Worm (Caenorhabditis elegans): Measurements from ENCODE around the gene Y54F10BM.6.

Y54F10BM.6 gene

DNA sequence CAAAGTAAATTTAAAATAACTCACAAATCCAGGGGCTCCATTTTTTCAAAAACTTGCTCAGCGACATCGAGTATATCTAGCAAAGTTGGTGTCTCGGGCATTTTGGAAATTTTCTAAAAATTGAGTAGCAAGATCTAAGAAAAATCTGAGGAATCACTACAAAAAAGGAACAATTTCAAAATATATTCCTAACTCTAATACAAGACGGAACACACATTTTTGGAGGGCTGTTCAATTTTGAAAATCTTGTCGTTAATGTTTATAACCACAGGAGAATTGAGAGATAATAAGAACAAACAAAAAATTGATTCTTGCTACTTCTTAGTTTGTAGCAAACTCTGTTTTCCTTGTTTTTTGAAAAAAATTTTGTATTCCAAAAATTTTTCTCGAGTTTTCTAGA lies 30.7 kb upstream of the Y54F10BM.6 start, which contains the start of gene fbxa-47:
Gene fbxa-47 (minus strand): TSS at position 101 of the 400 bp plus-strand sequence.
- TF ChIP-seq nhr-25 (tag; optimal IDR thresholded peaks at IDR 0.05), result no peak
- TF ChIP-seq elt-2 (tag; optimal IDR thresholded peaks at IDR 0.05), result no peak
- TF ChIP-seq ama-1 (optimal IDR thresholded peaks at IDR 0.05), result no peak
- no peak for TF ChIP-seq nhr-28 (tag; optimal IDR thresholded peaks at IDR 0.05)
- TF ChIP-seq snpc-4 (tag; optimal IDR thresholded peaks at IDR 0.05), result no peak
- TF ChIP-seq nhr-11 (tag; optimal IDR thresholded peaks at IDR 0.05), result no peak
- TF ChIP-seq egl-27 (tag; optimal IDR thresholded peaks at IDR 0.05), result no peak

DNA sequence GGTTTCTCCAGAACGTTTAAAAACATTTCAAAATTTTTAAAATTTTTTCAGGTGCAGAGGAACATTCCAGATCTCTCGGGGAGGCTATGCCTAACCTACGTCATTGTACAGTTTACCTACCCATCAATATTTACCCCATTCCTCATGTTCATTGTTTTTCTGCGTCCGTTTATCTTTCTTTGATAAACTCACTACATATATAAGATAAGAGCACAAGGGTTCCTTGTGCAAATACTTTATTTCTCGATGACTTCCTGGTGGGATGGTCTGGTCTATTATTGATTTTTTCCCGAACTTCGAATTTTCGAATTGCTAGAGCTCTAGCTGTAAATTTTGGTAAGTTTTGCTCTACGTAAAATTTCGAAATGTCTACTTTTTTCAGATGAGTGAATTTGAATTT lies 29.6 kb upstream of the Y54F10BM.6 start:
- TF ChIP-seq nhr-76 (tag; optimal IDR thresholded peaks at IDR 0.05), result no peak
- TF ChIP-seq pha-4 (tag; optimal IDR thresholded peaks at IDR 0.05), result peak; percentile 61
- no peak for TF ChIP-seq jun-1 (tag; optimal IDR thresholded peaks at IDR 0.05)
- no peak for TF ChIP-seq snpc-4 (tag; optimal IDR thresholded peaks at IDR 0.05)

DNA sequence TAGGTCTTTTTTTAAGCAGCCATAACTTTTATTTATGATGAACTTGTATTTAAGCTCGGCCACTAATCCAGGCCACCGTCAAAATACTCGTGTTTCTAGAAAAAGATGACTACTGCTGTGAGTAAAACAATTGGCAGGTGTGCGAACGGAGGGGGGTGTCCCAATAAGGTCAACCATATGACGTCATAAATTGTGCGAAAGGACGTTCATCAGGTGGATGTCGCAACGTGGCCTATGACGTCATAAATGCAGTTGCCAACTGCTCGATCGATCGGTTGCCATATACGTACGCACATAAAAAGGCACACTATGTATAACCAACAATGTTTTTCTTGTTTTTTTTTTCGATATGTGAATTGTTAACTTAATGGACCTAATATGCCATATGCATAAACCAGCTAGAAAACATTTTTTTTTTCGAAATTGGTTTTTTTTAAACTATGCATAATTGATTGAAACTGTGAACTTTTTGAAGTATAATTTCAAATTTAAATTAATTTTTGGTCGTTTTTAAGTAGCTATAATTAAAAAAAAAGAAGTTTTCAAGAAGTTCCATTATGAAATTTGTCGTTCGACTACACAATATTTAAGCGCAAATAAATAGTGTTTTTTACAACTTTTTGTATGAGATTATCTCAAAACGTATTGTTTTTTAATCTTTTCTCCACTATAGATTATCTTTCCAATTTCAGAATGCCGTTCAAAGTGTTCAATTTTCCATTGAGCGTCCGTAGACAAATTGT lies 28.7 kb upstream of the Y54F10BM.6 start, which contains the start of gene C39B5.2:
Gene C39B5.2 (plus strand): TSS at position 693 of the 743 bp plus-strand sequence.
- no peak for TF ChIP-seq lin-39 (tag; optimal IDR thresholded peaks at IDR 0.05)
- TF ChIP-seq elt-2 (tag; optimal IDR thresholded peaks at IDR 0.05), result no peak

DNA sequence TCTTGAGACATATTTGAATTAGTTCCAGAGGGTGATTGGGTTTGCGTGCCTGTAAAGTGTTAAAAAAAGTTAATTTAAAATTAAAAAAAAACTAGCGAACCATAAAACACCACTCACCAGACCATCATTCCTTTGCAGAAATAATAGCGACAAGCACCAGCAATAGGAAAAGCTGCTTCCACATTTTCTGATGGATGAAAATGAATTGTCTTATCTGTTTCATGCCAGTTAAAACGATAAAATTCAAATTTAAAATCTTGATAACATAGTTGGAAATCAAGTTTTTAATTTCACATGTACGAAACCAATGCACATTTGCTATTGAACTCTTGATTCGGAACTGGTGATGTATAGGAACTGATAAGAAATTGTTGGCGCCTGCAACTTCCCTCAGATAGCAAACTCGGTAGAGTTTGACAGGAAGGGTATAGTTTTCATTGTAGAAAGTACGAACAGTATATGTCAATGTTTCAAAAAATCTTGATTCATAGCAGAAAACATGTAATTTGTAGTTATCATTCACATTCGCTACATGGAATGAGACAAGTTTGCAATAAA lies 23.4 kb upstream of the Y54F10BM.6 start, which contains the start of gene C39B5.10:
Gene C39B5.10 (minus strand): TSS at position 51 of the 558 bp plus-strand sequence.
- peak; percentile 79 for TF ChIP-seq pqm-1 (tag; optimal IDR thresholded peaks at IDR 0.05)
- TF ChIP-seq jun-1 (tag; optimal IDR thresholded peaks at IDR 0.05), result peak; percentile 35
- no peak for TF ChIP-seq ztf-4 (tag; optimal IDR thresholded peaks at IDR 0.05)
- no peak for TF ChIP-seq nhr-28 (tag; optimal IDR thresholded peaks at IDR 0.05)
- TF ChIP-seq nhr-67 (tag; optimal IDR thresholded peaks at IDR 0.05), result no peak
- TF ChIP-seq elt-2 (tag; optimal IDR thresholded peaks at IDR 0.05), result peak; percentile 93
- no peak for TF ChIP-seq ZK546.5 (tag; optimal IDR thresholded peaks at IDR 0.05)

DNA sequence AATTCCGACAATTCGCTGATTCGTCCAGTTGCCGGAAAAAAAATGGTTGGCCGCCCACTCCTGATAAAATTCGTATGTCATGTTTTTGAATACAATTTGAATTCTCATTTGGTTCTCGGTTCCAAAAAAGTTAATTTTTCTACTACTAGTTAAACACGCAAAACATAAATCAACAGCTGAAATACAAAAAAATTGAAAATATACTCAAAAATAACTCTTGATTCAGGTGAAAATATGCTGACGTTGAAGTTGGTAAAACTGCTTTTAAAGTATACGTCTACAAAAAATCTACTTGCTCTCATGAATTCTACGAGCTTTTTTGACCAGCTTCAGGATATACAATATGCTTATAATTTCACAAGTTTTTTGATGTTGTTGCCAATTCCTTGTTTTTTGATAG lies 22.6 kb upstream of the Y54F10BM.6 start, which contains the start of gene srz-56:
Gene srz-56 (plus strand): TSS at position 301 of the 400 bp plus-strand sequence.
- TF ChIP-seq unc-62 (GFP tag; optimal IDR thresholded peaks at IDR 0.05), result no peak
- TF ChIP-seq aly-2 (tag; optimal IDR thresholded peaks at IDR 0.05), result no peak
- TF ChIP-seq lsy-12 (tag; optimal IDR thresholded peaks at IDR 0.05), result no peak
- TF ChIP-seq nhr-11 (tag; optimal IDR thresholded peaks at IDR 0.05), result no peak

DNA sequence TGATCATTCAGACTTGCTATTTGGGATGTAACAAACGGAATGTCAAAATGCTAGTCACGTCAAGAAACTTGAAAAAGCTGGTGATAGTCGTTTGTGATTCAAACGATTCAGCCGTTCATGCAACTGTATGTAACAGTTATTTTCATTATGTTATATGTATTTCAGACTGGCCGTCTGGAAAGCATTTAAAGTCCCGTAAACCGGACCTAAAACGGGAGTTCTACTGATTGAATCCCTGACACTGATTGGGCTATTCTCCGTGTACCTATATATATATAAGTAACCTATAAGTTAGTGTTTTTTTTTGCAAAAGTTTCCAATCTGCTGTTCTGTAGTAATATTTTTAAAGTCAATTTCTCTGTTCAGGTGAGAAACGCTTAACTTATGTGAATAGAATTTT lies 19.4 kb upstream of the Y54F10BM.6 start:
- TF ChIP-seq pqm-1 (tag; optimal IDR thresholded peaks at IDR 0.05) (no peak), lin-15B (tag; optimal IDR thresholded peaks at IDR 0.05) (no peak), nhr-76 (tag; optimal IDR thresholded peaks at IDR 0.05) (no peak), egl-27 (tag; optimal IDR thresholded peaks at IDR 0.05) (no peak), unc-62 (GFP tag; optimal IDR thresholded peaks at IDR 0.05) (no peak), ceh-9 (tag; optimal IDR thresholded peaks at IDR 0.05) (no peak), nhr-28 (tag; optimal IDR thresholded peaks at IDR 0.05) (no peak)

DNA sequence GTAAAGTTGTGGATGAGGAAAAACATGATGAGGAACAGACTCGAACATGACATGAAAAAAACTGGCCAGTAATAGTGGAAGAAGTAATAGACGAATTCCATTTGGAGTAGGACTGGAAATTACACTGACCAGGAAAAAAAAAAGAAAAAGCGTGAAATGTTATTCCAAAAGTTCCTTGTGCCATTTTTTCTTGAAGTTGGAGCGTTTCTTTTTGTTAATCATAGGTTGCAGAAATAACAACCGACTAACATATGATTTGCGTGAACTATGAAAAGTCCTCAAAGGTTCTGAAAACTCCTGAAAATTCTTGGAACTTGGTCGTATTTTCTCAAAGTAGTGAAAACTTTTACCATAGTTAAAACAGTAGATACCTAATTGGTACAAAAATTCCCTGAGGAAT lies 17.3 kb upstream of the Y54F10BM.6 start, which contains the start of gene srd-67:
Gene srd-67 (minus strand): TSS at position 101 of the 400 bp plus-strand sequence.
- TF ChIP-seq pqm-1 (tag; optimal IDR thresholded peaks at IDR 0.05), result no peak

DNA sequence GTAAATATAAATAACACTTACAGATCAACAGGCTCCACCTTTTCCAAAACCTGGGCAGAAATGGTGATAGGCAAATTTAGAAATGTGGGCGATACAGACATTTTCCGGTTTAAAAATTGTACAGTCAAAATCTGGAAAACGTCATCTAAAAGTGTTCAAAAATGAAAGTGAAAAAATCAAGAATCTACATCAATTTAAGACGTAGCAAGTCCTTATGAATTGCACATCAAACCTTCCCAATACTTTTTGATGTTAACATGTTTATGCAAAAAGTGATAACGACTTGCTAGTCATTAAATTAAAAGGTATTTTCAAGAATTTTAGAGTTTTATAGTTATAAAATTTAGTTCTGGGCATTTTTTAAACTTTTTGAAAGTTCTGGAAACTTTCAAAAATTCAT lies 11.7 kb upstream of the Y54F10BM.6 start, which contains the start of gene fbxa-7:
Gene fbxa-7 (minus strand): TSS at position 101 of the 400 bp plus-strand sequence.
- no peak for TF ChIP-seq unc-62 (GFP tag; optimal IDR thresholded peaks at IDR 0.05)
- no peak for TF ChIP-seq nhr-237 (tag; optimal IDR thresholded peaks at IDR 0.05)
- no peak for TF ChIP-seq nhr-12 (tag; optimal IDR thresholded peaks at IDR 0.05)
- no peak for TF ChIP-seq nhr-28 (tag; optimal IDR thresholded peaks at IDR 0.05)
- TF ChIP-seq R02D3.7 (tag; optimal IDR thresholded peaks at IDR 0.05), result no peak
- TF ChIP-seq elt-2 (tag; optimal IDR thresholded peaks at IDR 0.05), result no peak
- no peak for TF ChIP-seq nhr-67 (tag; optimal IDR thresholded peaks at IDR 0.05)
- no peak for TF ChIP-seq fkh-10 (GFP tag; optimal IDR thresholded peaks at IDR 0.05)
- no peak for TF ChIP-seq daf-12 (tag; optimal IDR thresholded peaks at IDR 0.05)
- no peak for TF ChIP-seq pha-4 (tag; optimal IDR thresholded peaks at IDR 0.05)
- TF ChIP-seq elt-3 (tag; optimal IDR thresholded peaks at IDR 0.05), result no peak
- no peak for TF ChIP-seq tbx-2 (tag; optimal IDR thresholded peaks at IDR 0.05)
- TF ChIP-seq egl-27 (tag; optimal IDR thresholded peaks at IDR 0.05), result no peak
- no peak for TF ChIP-seq nhr-25 (tag; optimal IDR thresholded peaks at IDR 0.05)
- no peak for TF ChIP-seq ceh-82 (tag; optimal IDR thresholded peaks at IDR 0.05)
- TF ChIP-seq fos-1 (tag; optimal IDR thresholded peaks at IDR 0.05), result no peak
- TF ChIP-seq aly-2 (tag; optimal IDR thresholded peaks at IDR 0.05), result no peak
